Fruit fly (Drosophila melanogaster) whole organism, embryonic: ENCODE results near the gene Ubqn.

ENCODE experiments used
- Abd-B ChIP-seq: fragments of 200-800 bp; sonication (Bioruptor generic); optimal IDR thresholded peaks from 2 replicates; lab custom pipeline; 2018; ENCODE audit warnings: missing biosample characterization, mild to moderate bottlenecking, missing genetic modification characterization, moderate library complexity
- Ada2b ChIP-seq: fragments of 200-800 bp; sonication (Bioruptor generic); IDR thresholded peaks from 2 replicates; pipeline ENCODE4 v1.3.6; 2022; ENCODE audit warnings: missing biosample characterization, missing genetic modification characterization
- CG10274 ChIP-seq: fragments of 200-800 bp; sonication (Bioruptor generic); optimal IDR thresholded peaks from 3 replicates; lab custom pipeline; 2017; ENCODE audit warnings: missing biosample characterization, mild to moderate bottlenecking, missing genetic modification characterization
- CG11696 ChIP-seq: fragments of 200-800 bp; sonication (Bioruptor generic); IDR thresholded peaks from 2 replicates; pipeline ENCODE4 v1.3.6; 2022; ENCODE audit warnings: missing biosample characterization, missing genetic modification characterization
- CG12071 ChIP-seq: fragments of 200-800 bp; sonication (Bioruptor generic); optimal IDR thresholded peaks from 3 replicates; lab custom pipeline; 2018; ENCODE audit warnings: missing biosample characterization, mild to moderate bottlenecking, missing genetic modification characterization
- CG12155 ChIP-seq: fragments of 200-800 bp; sonication (Bioruptor generic); optimal IDR thresholded peaks from 3 replicates; lab custom pipeline; 2016; ENCODE audit warnings: missing biosample characterization, missing genetic modification characterization
- CG12391 ChIP-seq: fragments of 200-800 bp; sonication (Bioruptor generic); optimal IDR thresholded peaks from 3 replicates; lab custom pipeline; 2018; ENCODE audit warnings: missing biosample characterization, mild to moderate bottlenecking, missing genetic modification characterization, moderate library complexity
- CG13123 ChIP-seq: fragments of 200-800 bp; sonication (Bioruptor generic); optimal IDR thresholded peaks from 2 replicates; lab custom pipeline; 2016; ENCODE audit warnings: missing biosample characterization, missing genetic modification characterization
- CG13287 ChIP-seq: fragments of 200-800 bp; sonication (Bioruptor generic); IDR thresholded peaks from 2 replicates; pipeline ENCODE4 v1.3.6; 2022; ENCODE audit warnings: missing biosample characterization, missing genetic modification characterization; ENCODE audit not compliant: partially characterized antibody
- CG13624 ChIP-seq: fragments of 200-800 bp; sonication (Bioruptor generic); optimal IDR thresholded peaks from 2 replicates; lab custom pipeline; 2016; ENCODE audit warnings: missing biosample characterization, missing genetic modification characterization
- CG13775 ChIP-seq: fragments of 200-800 bp; sonication (Bioruptor generic); optimal IDR thresholded peaks from 3 replicates; lab custom pipeline; 2017; ENCODE audit warnings: missing biosample characterization, mild to moderate bottlenecking, missing genetic modification characterization
- CG14667 ChIP-seq: fragments of 200-800 bp; sonication (Bioruptor generic); IDR thresholded peaks from 2 replicates; pipeline ENCODE4 v1.3.6; 2022; ENCODE audit warnings: missing biosample characterization, missing genetic modification characterization
- CG14965 ChIP-seq: fragments of 200-800 bp; sonication (Bioruptor generic); optimal IDR thresholded peaks from 2 replicates; lab custom pipeline; 2016; ENCODE audit warnings: missing biosample characterization, missing genetic modification characterization, borderline replicate concordance
- CG15696 ChIP-seq: fragments of 200-800 bp; sonication (Bioruptor generic); optimal IDR thresholded peaks from 2 replicates; lab custom pipeline; 2019; ENCODE audit warnings: missing biosample characterization, mild to moderate bottlenecking, missing genetic modification characterization, moderate library complexity
- CG18619 ChIP-seq: fragments of 200-800 bp; sonication (Bioruptor generic); optimal IDR thresholded peaks from 3 replicates; lab custom pipeline; 2017; ENCODE audit warnings: missing biosample characterization, mild to moderate bottlenecking, missing genetic modification characterization
- CG2712 ChIP-seq: fragments of 200-800 bp; optimal IDR thresholded peaks from 3 replicates; lab custom pipeline; 2019; ENCODE audit warnings: missing biosample characterization, mild to moderate bottlenecking, missing genetic modification characterization, moderate library complexity
- CG2875 ChIP-seq: fragments of 200-800 bp; sonication (Bioruptor generic); optimal IDR thresholded peaks from 2 replicates; lab custom pipeline; 2017; ENCODE audit warnings: missing biosample characterization, mild to moderate bottlenecking, missing genetic modification characterization, missing genetic modification reagents
- CG30431 ChIP-seq: fragments of 200-800 bp; sonication (Bioruptor generic); optimal IDR thresholded peaks from 2 replicates; lab custom pipeline; 2017; ENCODE audit warnings: missing biosample characterization, missing genetic modification characterization
- CG3065 ChIP-seq: fragments of 200-800 bp; sonication (Bioruptor generic); optimal IDR thresholded peaks from 2 replicates; lab custom pipeline; 2016; ENCODE audit warnings: missing biosample characterization, missing genetic modification characterization
- CG3281 ChIP-seq: fragments of 200-800 bp; sonication (Bioruptor generic); optimal IDR thresholded peaks from 3 replicates; lab custom pipeline; 2017; ENCODE audit warnings: missing biosample characterization, mild to moderate bottlenecking, missing genetic modification characterization
- CG3847 ChIP-seq: fragments of 200-800 bp; sonication (Bioruptor generic); IDR thresholded peaks from 2 replicates; pipeline ENCODE4 v1.3.6; 2022; ENCODE audit warnings: missing biosample characterization, missing genetic modification characterization
- CG7372 ChIP-seq: fragments of 200-800 bp; sonication (Bioruptor generic); IDR thresholded peaks from 2 replicates; pipeline ENCODE4 v1.3.6; 2022; ENCODE audit warnings: missing biosample characterization, missing genetic modification characterization
- Camta ChIP-seq: fragments of 200-800 bp; sonication (Bioruptor generic); optimal IDR thresholded peaks from 2 replicates; lab custom pipeline; 2016; ENCODE audit warnings: missing biosample characterization, missing genetic modification characterization
- CkIIα-i1 ChIP-seq: fragments of 200-800 bp; sonication (Bioruptor generic); IDR thresholded peaks from 2 replicates; pipeline ENCODE4 v1.3.6; 2022; ENCODE audit warnings: missing biosample characterization, missing genetic modification characterization
- D19A ChIP-seq: fragments of 200-800 bp; optimal IDR thresholded peaks from 3 replicates; lab custom pipeline; 2019; ENCODE audit warnings: missing biosample characterization, mild to moderate bottlenecking, missing genetic modification characterization, moderate library complexity
- E2f1 ChIP-seq: fragments of 200-800 bp; sonication (Bioruptor generic); IDR thresholded peaks from 2 replicates; pipeline ENCODE4 v1.3.6; 2022; ENCODE audit warnings: missing biosample characterization, missing genetic modification characterization
- Hr39 ChIP-seq: fragments of >200 bp; optimal IDR thresholded peaks from 2 replicates; lab custom pipeline; 2017
- Kr ChIP-seq: fragments of 200-800 bp; sonication (Bioruptor generic); optimal IDR thresholded peaks from 2 replicates; lab custom pipeline; 2017; ENCODE audit warnings: missing biosample characterization, mild to moderate bottlenecking, missing genetic modification characterization
- Max ChIP-seq: fragments of 200-800 bp; sonication (Bioruptor generic); optimal IDR thresholded peaks from 2 replicates; lab custom pipeline; 2016; ENCODE audit warnings: missing biosample characterization, mild to moderate bottlenecking, missing genetic modification characterization
- Neu2 ChIP-seq: fragments of 200-800 bp; sonication (Bioruptor generic); optimal IDR thresholded peaks from 3 replicates; lab custom pipeline; 2016; ENCODE audit warnings: missing biosample characterization, missing genetic modification characterization, borderline replicate concordance
- Nf-YB ChIP-seq: fragments of 200-800 bp; sonication (Bioruptor generic); optimal IDR thresholded peaks from 3 replicates; lab custom pipeline; 2019; ENCODE audit warnings: missing biosample characterization, mild to moderate bottlenecking, missing genetic modification characterization, moderate library complexity
- Side ChIP-seq: fragments of 200-800 bp; sonication (Bioruptor generic); optimal IDR thresholded peaks from 2 replicates; lab custom pipeline; 2016; ENCODE audit warnings: missing biosample characterization, missing genetic modification characterization
- Sox102F ChIP-seq: fragments of 200-800 bp; sonication (Bioruptor generic); optimal IDR thresholded peaks from 2 replicates; lab custom pipeline; 2018; ENCODE audit warnings: missing biosample characterization, mild to moderate bottlenecking, missing genetic modification characterization, moderate library complexity
- Spps ChIP-seq: fragments of 200-800 bp; sonication (Bioruptor generic); optimal IDR thresholded peaks from 2 replicates; lab custom pipeline; 2018; ENCODE audit warnings: missing biosample characterization, mild to moderate bottlenecking, missing genetic modification characterization
- TFAM ChIP-seq: fragments of 200-800 bp; sonication (Bioruptor generic); optimal IDR thresholded peaks from 2 replicates; lab custom pipeline; 2017; ENCODE audit warnings: missing biosample characterization, missing genetic modification characterization, inconsistent platforms
- bigmax ChIP-seq: fragments of 200-800 bp; sonication (Bioruptor generic); optimal IDR thresholded peaks from 2 replicates; lab custom pipeline; 2018; ENCODE audit warnings: missing biosample characterization, mild to moderate bottlenecking, missing genetic modification characterization
- cas ChIP-seq: fragments of 200-800 bp; sonication (Bioruptor generic); IDR thresholded peaks from 2 replicates; pipeline ENCODE4 v1.3.6; 2022; ENCODE audit warnings: missing biosample characterization, missing genetic modification characterization
- crol ChIP-seq: fragments of 200-800 bp; sonication (Bioruptor generic); IDR thresholded peaks from 2 replicates; pipeline ENCODE4 v1.3.6; 2022; ENCODE audit warnings: missing biosample characterization, missing genetic modification characterization
- dmrt11E ChIP-seq: fragments of 200-800 bp; sonication (Bioruptor generic); optimal IDR thresholded peaks from 3 replicates; lab custom pipeline; 2018; ENCODE audit warnings: missing biosample characterization, mild to moderate bottlenecking, missing genetic modification characterization, moderate library complexity
- ems ChIP-seq: fragments of 200-800 bp; sonication (Bioruptor generic); optimal IDR thresholded peaks from 3 replicates; lab custom pipeline; 2016; ENCODE audit warnings: missing biosample characterization, missing genetic modification characterization
- hbn ChIP-seq: fragments of 200-800 bp; sonication (Bioruptor generic); IDR thresholded peaks from 2 replicates; pipeline ENCODE4 v1.3.6; 2022; ENCODE audit warnings: missing biosample characterization, missing genetic modification characterization; ENCODE audit not compliant: partially characterized antibody
- lmd ChIP-seq: fragments of 200-800 bp; sonication (Bioruptor generic); IDR thresholded peaks from 2 replicates; pipeline ENCODE4 v1.3.6; 2022; ENCODE audit warnings: missing biosample characterization, missing genetic modification characterization
- lola ChIP-seq, 3 experiments: fragments of >200 bp in 2 of 3; fragments of 200-800 bp in 1 of 3; sonication (Bioruptor generic) in 1 of 3; optimal IDR thresholded peaks; 2 replicates each; lab custom pipeline; 2017 to 2019; ENCODE audit warnings: missing biosample characterization in 3 of 3, missing genetic modification characterization in 3 of 3, mild to moderate bottlenecking in 1 of 3, moderate library complexity in 1 of 3
- nmo ChIP-seq: fragments of 200-800 bp; sonication (Bioruptor generic); optimal IDR thresholded peaks from 2 replicates; lab custom pipeline; 2018; ENCODE audit warnings: missing biosample characterization, mild to moderate bottlenecking, missing genetic modification characterization, moderate library complexity
- nom ChIP-seq: fragments of 200-800 bp; sonication (Bioruptor generic); optimal IDR thresholded peaks from 2 replicates; lab custom pipeline; 2017; ENCODE audit warnings: missing biosample characterization, missing genetic modification characterization, mild to moderate bottlenecking, moderate library complexity, missing genetic modification reagents
- salm ChIP-seq: fragments of 200-800 bp; sonication (Bioruptor generic); optimal IDR thresholded peaks from 2 replicates; lab custom pipeline; 2018; ENCODE audit warnings: missing biosample characterization, mild to moderate bottlenecking, missing genetic modification characterization
- slp2 ChIP-seq: fragments of 200-800 bp; sonication (Bioruptor generic); optimal IDR thresholded peaks from 2 replicates; lab custom pipeline; 2016; ENCODE audit warnings: missing biosample characterization, missing genetic modification characterization
- sna ChIP-seq: fragments of 200-800 bp; sonication (Bioruptor generic); IDR thresholded peaks from 2 replicates; pipeline ENCODE4 v1.3.6; 2022; ENCODE audit warnings: missing biosample characterization, missing genetic modification characterization; ENCODE audit not compliant: partially characterized antibody
- stc ChIP-seq: fragments of 200-800 bp; sonication (Bioruptor generic); IDR thresholded peaks from 2 replicates; pipeline ENCODE4 v1.3.6; 2022; ENCODE audit warnings: missing biosample characterization, missing genetic modification characterization
- tgo ChIP-seq: fragments of 200-800 bp; sonication (Bioruptor generic); IDR thresholded peaks from 3 replicates; pipeline ENCODE4 v1.3.6; 2022; ENCODE audit warnings: missing biosample characterization, missing genetic modification characterization
- tna ChIP-seq: fragments of 200-800 bp; sonication (Bioruptor generic); IDR thresholded peaks from 2 replicates; pipeline ENCODE4 v1.3.6; 2022; ENCODE audit warnings: missing biosample characterization, missing genetic modification characterization; ENCODE audit not compliant: partially characterized antibody

The Ubqn gene

DNA sequence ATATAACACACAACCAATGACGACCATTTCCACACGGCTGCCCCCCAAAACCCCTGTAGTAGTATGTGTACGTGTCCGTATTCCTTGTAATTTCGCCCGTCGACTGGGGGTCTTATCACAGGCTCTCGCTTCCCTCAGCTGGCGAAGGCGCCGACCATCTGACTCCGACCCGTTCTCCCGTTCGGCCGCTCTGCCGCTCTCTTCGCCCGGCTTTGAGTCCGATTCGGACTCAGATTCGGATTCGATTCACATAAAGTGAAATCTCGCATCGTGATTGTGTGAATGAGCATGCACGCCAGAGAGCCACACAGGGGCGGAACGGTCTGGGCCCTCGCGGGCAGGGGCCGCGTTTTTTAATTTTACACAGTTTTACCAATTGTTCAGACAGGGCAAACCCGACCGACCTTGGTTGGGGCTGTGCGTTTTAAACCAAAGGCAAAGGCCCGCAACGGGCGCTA lies 17.9 kb upstream of the Ubqn start (continued):
- TF ChIP-seq lmd (GFP tag; lab: Robert Waterston, UW) (peak; percentile 62), stc (GFP tag; lab: Robert Waterston, UW) (no peak), CkIIα-i1 (GFP tag; lab: Robert Waterston, UW) (no peak), CG13123 (GFP tag; lab: Kevin White, UChicago) (no peak), CG13287 (peak; percentile 32; the same call in 1 of the 2 replicates), Abd-B (GFP tag; lab: Kevin White, UChicago) (no peak), crol (GFP tag; lab: Robert Waterston, UW) (no peak), E2f1 (GFP tag; lab: Robert Waterston, UW) (peak; percentile 27; the same call in 1 of the 2 replicates), CG2875 (GFP tag; lab: Kevin White, UChicago) (no peak), D19A (tag; lab: Kevin White, UChicago) (no peak), Side (GFP tag; lab: Kevin White, UChicago) (no peak), Nf-YB (no peak), Neu2 (GFP tag; lab: Kevin White, UChicago) (no peak), CG12071 (GFP tag; lab: Kevin White, UChicago) (no peak), tgo (GFP tag; lab: Robert Waterston, UW) (peak; percentile 64), Spps (tag; lab: Kevin White, UChicago) (no peak), hbn (GFP tag; lab: Robert Waterston, UW) (no peak), nom (GFP tag; lab: Kevin White, UChicago) (peak; percentile 24), dmrt11E (no peak), CG18619 (no peak), CG3281 (GFP tag; lab: Kevin White, UChicago) (no peak), slp2 (no peak), Camta (GFP tag; lab: Kevin White, UChicago) (peak; percentile 5), CG3847 (GFP tag; lab: Robert Waterston, UW) (peak; percentile 65), ems (GFP tag; lab: Kevin White, UChicago) (peak; percentile 24), CG13775 (GFP tag; lab: Kevin White, UChicago) (peak; percentile 18), nmo (GFP tag; lab: Kevin White, UChicago) (peak; percentile 5), lola (GFP tag; optimal IDR thresholded peaks at IDR 0.05; lab: Kevin White, UChicago) (no peak), Hr39 (lab: Kevin White, UChicago) (no peak), TFAM (no peak), sna (GFP tag; lab: Robert Waterston, UW) (no peak), tna (GFP tag; lab: Robert Waterston, UW) (peak; percentile 43; the same call in 1 of the 2 replicates), CG30431 (GFP tag; lab: Kevin White, UChicago) (no peak), Ada2b (0 out of 2 replicates have a peak, but pooled peaks have one; percentile 24), cas (GFP tag; lab: Robert Waterston, UW) (no peak), Sox102F (no peak), salm (tag; lab: Kevin White, UChicago) (no peak), CG2712 (peak; percentile 12), Kr (GFP tag; lab: Kevin White, UChicago) (no peak), CG12391 (tag; lab: Kevin White, UChicago) (peak; percentile 13), CG11696 (GFP tag; lab: Robert Waterston, UW) (no peak), CG14965 (GFP tag; lab: Kevin White, UChicago) (no peak), CG14667 (GFP tag; lab: Robert Waterston, UW) (peak; percentile 35; the same call in 1 of the 2 replicates), CG13624 (peak; percentile 50), Max (GFP tag; lab: Kevin White, UChicago) (no peak), bigmax (GFP tag; lab: Kevin White, UChicago) (no peak), CG10274 (GFP tag; lab: Kevin White, UChicago) (no peak), CG12155 (no peak), CG7372 (no peak), CG15696 (tag; lab: Kevin White, UChicago) (no peak), CG3065 (GFP tag; lab: Kevin White, UChicago) (no peak)
